Fruit fly (Drosophila melanogaster) whole organism: ENCODE measurements around the gene Pur-alpha.

Experiments
- Dll ChIP-seq: fragments of >200 bp; optimal IDR thresholded peaks from 2 replicates; lab custom pipeline; 2017
- EcR ChIP-seq, 2 experiments: fragments of >200 bp; optimal IDR thresholded peaks; 2 replicates each; lab custom pipeline; 2017; ENCODE audit warnings: missing biosample characterization in 2 of 2, missing genetic modification characterization in 2 of 2, missing genetic modification reagents in 2 of 2

- no peak for TF ChIP-seq EcR (GFP tag; optimal IDR thresholded peaks at IDR 0.05; lab: Kevin White, UChicago)
- TF ChIP-seq Dll = no peak
These were observed 38.3 kb upstream of the Pur-alpha start for dm6 chr4:519421-519987.
